Fruit fly (Drosophila melanogaster): ENCODE data around the gene noc.

Gene noc

DNA sequence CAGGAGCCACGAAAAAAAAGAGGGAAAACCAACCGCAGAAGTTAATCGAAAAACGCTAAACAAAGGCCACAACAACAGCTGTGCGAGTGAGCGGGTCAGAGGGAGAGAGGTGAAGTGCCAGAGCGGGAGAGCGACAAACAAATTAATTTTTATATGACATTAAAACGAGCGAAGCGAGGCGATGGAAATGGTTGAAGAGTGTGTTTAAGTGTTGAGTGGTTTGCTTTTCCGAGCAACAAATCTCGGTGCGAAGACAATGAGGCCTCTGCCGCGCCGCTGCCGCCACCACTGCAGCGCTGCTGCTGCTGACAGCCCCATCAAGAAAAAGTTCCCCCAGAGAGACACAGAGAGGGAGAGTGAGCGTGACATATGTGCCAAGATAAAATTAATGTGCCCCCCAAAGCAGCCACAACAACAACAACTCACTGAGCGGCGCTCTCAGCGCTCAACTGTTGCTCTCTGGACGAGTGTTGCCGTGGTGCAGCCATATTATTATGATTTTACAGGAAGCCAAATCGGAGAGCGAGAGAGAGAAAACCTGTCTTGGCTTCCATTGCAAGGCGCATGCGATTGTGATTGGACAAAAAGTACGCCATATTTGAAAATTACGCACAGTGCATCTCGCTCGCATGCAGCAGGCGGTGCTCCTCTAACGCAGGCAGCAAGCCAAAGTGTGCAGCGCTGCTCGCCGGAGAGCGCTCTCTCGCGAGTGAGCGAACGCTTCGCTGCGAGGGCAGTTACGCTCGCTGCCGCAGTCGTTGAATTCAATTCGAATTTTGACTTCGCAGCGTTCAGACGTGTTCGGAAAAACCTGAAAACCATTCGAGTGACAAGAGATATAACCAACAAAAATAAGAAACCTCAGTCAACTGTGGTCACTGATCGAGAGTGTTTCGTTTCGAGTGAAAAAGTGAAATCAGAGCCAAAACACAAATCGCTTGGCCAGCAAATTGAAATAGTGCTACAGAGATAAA lies at the start of gene noc:
Gene noc (plus strand): TSS at position 763 of the 974 bp plus-strand sequence.
- no peak for TF ChIP-seq CG14441 (GFP tag; IDR thresholded peaks at IDR 0.05)
- 0 out of 3 replicates have a peak, but pooled peaks have one; percentile 56 for TF ChIP-seq CG11456 (GFP tag; IDR thresholded peaks at IDR 0.05)
- TF ChIP-seq croc (GFP tag; conservative IDR thresholded peaks at IDR 0.05): no peak
- peak; percentile 33; the same call in 1 of the 2 replicates for TF ChIP-seq ara (GFP tag; IDR thresholded peaks at IDR 0.05)
- TF ChIP-seq CG31388 (GFP tag; optimal IDR thresholded peaks at IDR 0.05): no peak
- TF ChIP-seq CG3163 (GFP tag; optimal IDR thresholded peaks at IDR 0.05): peak; percentile 17
- peak; percentile 37 for TF ChIP-seq CG13894 (tag; optimal IDR thresholded peaks at IDR 0.05)
- TF ChIP-seq Hand (GFP tag; optimal IDR thresholded peaks at IDR 0.05): peak; percentile 38
- TF ChIP-seq Gsc (GFP tag; IDR thresholded peaks at IDR 0.05): no peak
- TF ChIP-seq CG7963 (GFP tag; IDR thresholded peaks at IDR 0.05; ENCODE audit: partially characterized antibody): no peak
- TF ChIP-seq Scr (GFP tag; IDR thresholded peaks at IDR 0.05; ENCODE audit: partially characterized antibody): 0 out of 2 replicates have a peak, but pooled peaks have one; percentile 47
- TF ChIP-seq CG31365 (tag; optimal IDR thresholded peaks at IDR 0.05): no peak
- no peak for TF ChIP-seq Spps (tag; optimal IDR thresholded peaks at IDR 0.05)
- peak; percentile 73 for TF ChIP-seq fd102C (GFP tag; optimal IDR thresholded peaks at IDR 0.05)
- 0 out of 2 replicates have a peak, but pooled peaks have one; percentile 16 for TF ChIP-seq Atf6 (GFP tag; IDR thresholded peaks at IDR 0.05)
- TF ChIP-seq CG42726 (GFP tag; IDR thresholded peaks at IDR 0.05; ENCODE audit: partially characterized antibody): peak; percentile 78
- TF ChIP-seq repo (GFP tag; optimal IDR thresholded peaks at IDR 0.05): no peak
- TF ChIP-seq nmo (GFP tag; optimal IDR thresholded peaks at IDR 0.05): peak; percentile 17
- peak; percentile 24 for TF ChIP-seq gsb-n (tag; optimal IDR thresholded peaks at IDR 0.05)
- peak; percentile 48 for TF ChIP-seq ac (GFP tag; optimal IDR thresholded peaks at IDR 0.05)
- no peak for TF ChIP-seq CG11560 (tag; IDR thresholded peaks at IDR 0.05)
- TF ChIP-seq CG4328 (GFP tag; optimal IDR thresholded peaks at IDR 0.05): peak; percentile 34
- peak; percentile 64 for TF ChIP-seq Bgb (GFP tag; IDR thresholded peaks at IDR 0.05; ENCODE audit: partially characterized antibody)
- peak; percentile 19 for TF ChIP-seq CG8290 (GFP tag; optimal IDR thresholded peaks at IDR 0.05)
- peak in 1 of 2 experiments; percentile 60 for TF ChIP-seq CG8290 (tag; optimal IDR thresholded peaks at IDR 0.05)
- peak; percentile 38 for TF ChIP-seq CG18262 (tag; optimal IDR thresholded peaks at IDR 0.05)
- TF ChIP-seq grn (GFP tag; optimal IDR thresholded peaks at IDR 0.05): peak; percentile 34
- peak; percentile 64 for TF ChIP-seq HHEX (GFP tag; optimal IDR thresholded peaks at IDR 0.05)
- TF ChIP-seq nom (GFP tag; optimal IDR thresholded peaks at IDR 0.05): peak; percentile 56
- TF ChIP-seq NC2β (GFP tag; optimal IDR thresholded peaks at IDR 0.05): peak; percentile 28
- peak; percentile 4 for TF ChIP-seq org-1 (GFP tag; optimal IDR thresholded peaks at IDR 0.05)
- peak; percentile 33 for TF ChIP-seq CG18599 (GFP tag; optimal IDR thresholded peaks at IDR 0.05)
- peak; percentile 20 for TF ChIP-seq HLH54F (GFP tag; optimal IDR thresholded peaks at IDR 0.05)
- TF ChIP-seq abd-A (tag; optimal IDR thresholded peaks at IDR 0.05): peak; percentile 99
- TF ChIP-seq Dfd (GFP tag; optimal IDR thresholded peaks at IDR 0.05): no peak
- TF ChIP-seq CG2199 (GFP tag; IDR thresholded peaks at IDR 0.05): peak; percentile 85; the same call in 2 of the 3 replicates
- peak; percentile 38 for TF ChIP-seq CG2116 (GFP tag; optimal IDR thresholded peaks at IDR 0.05)
- TF ChIP-seq bsh (GFP tag; optimal IDR thresholded peaks at IDR 0.05): peak; percentile 16 to 44
- no peak for TF ChIP-seq emc (GFP tag; optimal IDR thresholded peaks at IDR 0.05)
- TF ChIP-seq CG11696 (GFP tag; IDR thresholded peaks at IDR 0.05): 0 out of 2 replicates have a peak, but pooled peaks have one; percentile 7
- peak; percentile 12 for TF ChIP-seq Fer3 (tag; optimal IDR thresholded peaks at IDR 0.05)
- peak; percentile 11 for TF ChIP-seq CG5180 (GFP tag; optimal IDR thresholded peaks at IDR 0.05)
- TF ChIP-seq CG10209 (GFP tag; optimal IDR thresholded peaks at IDR 0.05): peak; percentile 19
- TF ChIP-seq Deaf1 (tag; optimal IDR thresholded peaks at IDR 0.05): peak; percentile 78
- TF ChIP-seq Ada2b (GFP tag; IDR thresholded peaks at IDR 0.05): 0 out of 2 replicates have a peak, but pooled peaks have one; percentile 13
- peak; percentile 5 for TF ChIP-seq CG8944 (GFP tag; optimal IDR thresholded peaks at IDR 0.05)
- 0 out of 3 replicates have a peak, but pooled peaks have one; percentile 42 for TF ChIP-seq CG11695 (GFP tag; IDR thresholded peaks at IDR 0.05)

Data from whole organism, embryonic.